Fruit fly (Drosophila melanogaster): ENCODE measurements around the gene lost.

The lost gene

DNA sequence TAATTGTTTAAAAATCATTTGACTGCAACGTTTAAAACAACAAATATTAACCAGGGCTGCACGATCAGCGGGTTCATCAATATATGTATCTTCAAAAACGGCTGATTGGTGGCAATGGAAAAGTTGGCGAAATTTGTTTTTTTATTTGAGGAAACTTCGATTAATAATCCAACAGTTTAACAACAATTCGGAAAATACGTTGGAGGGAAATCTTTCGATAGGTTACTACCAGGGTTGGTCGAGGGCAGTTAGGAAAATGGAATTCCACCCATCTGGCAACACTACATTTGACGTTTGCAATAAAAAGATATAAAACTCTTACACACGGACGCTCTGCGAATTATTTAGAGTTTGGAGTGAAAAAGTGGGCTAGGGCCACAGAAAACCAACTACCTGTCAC is 34.2 kb downstream of the lost start, which contains the start of the genes Lipt2 and CG14650:
Gene Lipt2, minus strand, starts transcription at position 217 of the 400 bp plus-strand sequence.
Gene CG14650, plus strand, starts transcription at position 275 of the 400 bp plus-strand sequence.
- TF ChIP-seq croc (GFP tag; conservative IDR thresholded peaks at IDR 0.05) (no peak), CG3281 (GFP tag; optimal IDR thresholded peaks at IDR 0.05) (peak; percentile 90), CG13123 (GFP tag; optimal IDR thresholded peaks at IDR 0.05) (peak; percentile 46), salm (tag; optimal IDR thresholded peaks at IDR 0.05) (no peak), CG11560 (tag; IDR thresholded peaks at IDR 0.05) (no peak), sr (GFP tag; IDR thresholded peaks at IDR 0.05) (no peak), lilli (GFP tag; optimal IDR thresholded peaks at IDR 0.05) (peak; percentile 85), ci (GFP tag; IDR thresholded peaks at IDR 0.05) (peak; percentile 39; the same call in 1 of the 3 replicates), CG18011 (GFP tag; optimal IDR thresholded peaks at IDR 0.05) (peak; percentile 81), Poxn (GFP tag; IDR thresholded peaks at IDR 0.05) (no peak), CG8944 (GFP tag; optimal IDR thresholded peaks at IDR 0.05) (peak; percentile 74), hkb (optimal IDR thresholded peaks at IDR 0.05) (peak; percentile 57), hkb (GFP tag; IDR thresholded peaks at IDR 0.05) (peak; percentile 50), CG6765 (GFP tag; optimal IDR thresholded peaks at IDR 0.05) (no peak), vvl (GFP tag; IDR thresholded peaks at IDR 0.05) (peak; percentile 63), row (GFP tag; IDR thresholded peaks at IDR 0.05) (peak; percentile 73), CG31388 (GFP tag; optimal IDR thresholded peaks at IDR 0.05) (no peak), yki (optimal IDR thresholded peaks at IDR 0.05) (no peak), dmrt99B (tag; optimal IDR thresholded peaks at IDR 0.05) (no peak), Fer1 (GFP tag; optimal IDR thresholded peaks at IDR 0.05) (peak; percentile 48), vnd (GFP tag; IDR thresholded peaks at IDR 0.05; ENCODE audit: partially characterized antibody) (peak; percentile 47; the same call in 1 of the 3 replicates), CG6813 (GFP tag; optimal IDR thresholded peaks at IDR 0.05) (no peak), CG18262 (tag; optimal IDR thresholded peaks at IDR 0.05) (peak; percentile 46), CG17912 (GFP tag; optimal IDR thresholded peaks at IDR 0.05) (peak; percentile 1), CG6254 (GFP tag; optimal IDR thresholded peaks at IDR 0.05) (peak; percentile 17), bsh (GFP tag; optimal IDR thresholded peaks at IDR 0.05) (peak in 1 of 2 experiments; percentile 58), trem (tag; optimal IDR thresholded peaks at IDR 0.05) (peak; percentile 89), usp (GFP tag; optimal IDR thresholded peaks at IDR 0.05) (no peak), CG7987 (GFP tag; optimal IDR thresholded peaks at IDR 0.05) (peak; percentile 38), Sry-β (GFP tag; optimal IDR thresholded peaks at IDR 0.05) (no peak), btn (GFP tag; optimal IDR thresholded peaks at IDR 0.05) (peak; percentile 47), sisA (GFP tag; IDR thresholded peaks at IDR 0.05) (peak; percentile 40; the same call in 1 of the 2 replicates), Ptx1 (GFP tag; IDR thresholded peaks at IDR 0.05) (peak; percentile 35; the same call in 1 of the 2 replicates), CG13287 (GFP tag; IDR thresholded peaks at IDR 0.05; ENCODE audit: partially characterized antibody) (peak; percentile 74), Dip2 (GFP tag; IDR thresholded peaks at IDR 0.05) (no peak), CG1792 (GFP tag; optimal IDR thresholded peaks at IDR 0.05) (peak; percentile 47), Neu2 (GFP tag; optimal IDR thresholded peaks at IDR 0.05; ENCODE audit: borderline replicate concordance) (no peak), ewg (GFP tag; optimal IDR thresholded peaks at IDR 0.05) (peak; percentile 38), NfI (GFP tag; optimal IDR thresholded peaks at IDR 0.05) (peak; percentile 52), HLHmδ (GFP tag; optimal IDR thresholded peaks at IDR 0.05) (no peak), Antp (GFP tag; optimal IDR thresholded peaks at IDR 0.05) (peak; percentile 76), insv (GFP tag; optimal IDR thresholded peaks at IDR 0.05) (peak in 1 of 2 experiments; percentile 38), CG17328 (GFP tag; IDR thresholded peaks at IDR 0.05) (0 out of 2 replicates have a peak, but pooled peaks have one; percentile 25), ERR (GFP tag; optimal IDR thresholded peaks at IDR 0.05) (peak; percentile 40), grau (tag; optimal IDR thresholded peaks at IDR 0.05) (peak; percentile 60), ap (GFP tag; IDR thresholded peaks at IDR 0.05) (no peak), CG4328 (GFP tag; optimal IDR thresholded peaks at IDR 0.05) (no peak), pzg (GFP tag; optimal IDR thresholded peaks at IDR 0.05) (peak; percentile 81), chinmo (GFP tag; IDR thresholded peaks at IDR 0.05; ENCODE audit: partially characterized antibody) (no peak), tio (GFP tag; optimal IDR thresholded peaks at IDR 0.05) (no peak), Nf-YA (GFP tag; IDR thresholded peaks at IDR 0.05) (no peak)

All from whole organism, embryonic.